Worm (Caenorhabditis elegans): Measurements from ENCODE around the gene vit-6.

DNA sequence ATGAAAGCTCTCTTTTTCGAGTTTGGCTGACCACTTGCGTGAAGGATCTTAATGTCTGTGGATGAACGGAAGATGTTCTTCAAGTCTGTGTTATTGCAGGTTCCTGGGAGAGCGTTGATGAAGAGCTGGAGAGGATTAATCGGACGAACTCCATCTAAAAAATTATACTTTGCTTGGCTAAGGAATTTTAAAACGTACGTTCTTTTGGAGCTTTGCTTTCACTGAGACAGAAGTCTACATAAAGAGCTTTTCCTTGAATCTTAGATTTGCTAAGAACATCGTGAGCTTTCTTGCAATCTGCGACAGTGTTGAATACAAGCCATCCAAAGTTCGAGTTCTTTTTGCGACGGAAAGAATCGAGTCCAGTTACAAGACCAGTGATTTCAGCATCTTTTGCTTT, 26.3 kb downstream of the vit-6 start:
- TF ChIP-seq hrde-1 (tag; optimal IDR thresholded peaks at IDR 0.05; ENCODE audit: borderline replicate concordance): no peak
- TF ChIP-seq F55B11.4 (tag; optimal IDR thresholded peaks at IDR 0.05; ENCODE audit: borderline replicate concordance, insufficient read depth): no peak
- TF ChIP-seq unc-130 (GFP tag; optimal IDR thresholded peaks at IDR 0.05): no peak
- no peak for TF ChIP-seq ceh-40 (GFP tag; IDR thresholded peaks at IDR 0.05)
- TF ChIP-seq tbx-9 (tag; optimal IDR thresholded peaks at IDR 0.05; ENCODE audit: borderline replicate concordance): no peak

Measured in whole organism, young adult.